Fruit fly (Drosophila melanogaster): ENCODE measurements around the gene Ssdp.

Ssdp gene

dm6 chr3R:18215300-18215699 lies 15.9 kb upstream of the Ssdp start (continued):
- TF ChIP-seq CG2678 (tag; optimal IDR thresholded peaks at IDR 0.05) (no peak), Scr (GFP tag; IDR thresholded peaks at IDR 0.05; ENCODE audit: partially characterized antibody) (peak; percentile 79), CG11085 (GFP tag; IDR thresholded peaks at IDR 0.05) (no peak), CG15073 (GFP tag; optimal IDR thresholded peaks at IDR 0.05) (no peak), CG12236 (GFP tag; optimal IDR thresholded peaks at IDR 0.05) (no peak), ham (GFP tag; IDR thresholded peaks at IDR 0.05) (no peak), CG30403 (GFP tag; optimal IDR thresholded peaks at IDR 0.05) (peak; percentile 59), CTCF (GFP tag; optimal IDR thresholded peaks at IDR 0.05) (no peak), CG8281 (tag; optimal IDR thresholded peaks at IDR 0.05) (no peak), Ada2b (GFP tag; IDR thresholded peaks at IDR 0.05) (peak; percentile 47; the same call in 1 of the 2 replicates), shn (GFP tag; optimal IDR thresholded peaks at IDR 0.05) (no peak), cas (GFP tag; IDR thresholded peaks at IDR 0.05) (no peak), Oli (tag; optimal IDR thresholded peaks at IDR 0.05) (no peak), E2f1 (GFP tag; IDR thresholded peaks at IDR 0.05) (no peak), CG31441 (GFP tag; IDR thresholded peaks at IDR 0.05) (no peak), Spps (tag; optimal IDR thresholded peaks at IDR 0.05) (no peak), Chrac-16 (GFP tag; optimal IDR thresholded peaks at IDR 0.05) (peak; percentile 48), CG12104 (GFP tag; optimal IDR thresholded peaks at IDR 0.05) (no peak), CG18262 (tag; optimal IDR thresholded peaks at IDR 0.05) (no peak), wor (GFP tag; IDR thresholded peaks at IDR 0.05) (no peak), CG3847 (GFP tag; IDR thresholded peaks at IDR 0.05) (no peak), CG9876 (GFP tag; optimal IDR thresholded peaks at IDR 0.05) (peak; percentile 26), Adf1 (GFP tag; IDR thresholded peaks at IDR 0.05) (no peak), Sox100B (GFP tag; optimal IDR thresholded peaks at IDR 0.05) (no peak), Nf-YA (GFP tag; IDR thresholded peaks at IDR 0.05) (no peak), unc-4 (GFP tag; IDR thresholded peaks at IDR 0.05; ENCODE audit: partially characterized antibody) (peak; percentile 87), CG33213 (GFP tag; optimal IDR thresholded peaks at IDR 0.05) (peak; percentile 25), Dek (tag; optimal IDR thresholded peaks at IDR 0.05) (peak; percentile 23), Lhr (GFP tag; optimal IDR thresholded peaks at IDR 0.05) (no peak), Dbx (GFP tag; IDR thresholded peaks at IDR 0.05) (peak; percentile 37; the same call in 1 of the 3 replicates), insv (GFP tag; optimal IDR thresholded peaks at IDR 0.05) (no peak), tio (GFP tag; optimal IDR thresholded peaks at IDR 0.05) (peak; percentile 13), CG2712 (tag; optimal IDR thresholded peaks at IDR 0.05) (no peak), CG11504 (tag; optimal IDR thresholded peaks at IDR 0.05) (no peak), HLH3B (GFP tag; IDR thresholded peaks at IDR 0.05) (no peak), CG16863 (GFP tag; optimal IDR thresholded peaks at IDR 0.05) (peak; percentile 12), CG14965 (GFP tag; optimal IDR thresholded peaks at IDR 0.05; ENCODE audit: borderline replicate concordance) (no peak), dmrt11E (tag; optimal IDR thresholded peaks at IDR 0.05) (no peak), CG2199 (GFP tag; IDR thresholded peaks at IDR 0.05) (no peak), CG10274 (GFP tag; optimal IDR thresholded peaks at IDR 0.05) (no peak), CG14014 (GFP tag; IDR thresholded peaks at IDR 0.05) (peak; percentile 48; the same call in 1 of the 2 replicates), CG16779 (GFP tag; IDR thresholded peaks at IDR 0.05) (no peak), CG30020 (tag; optimal IDR thresholded peaks at IDR 0.05) (no peak), tgo (GFP tag; IDR thresholded peaks at IDR 0.05) (no peak), CG18619 (GFP tag; optimal IDR thresholded peaks at IDR 0.05) (no peak), pfk (GFP tag; optimal IDR thresholded peaks at IDR 0.05) (no peak), Asciz (GFP tag; optimal IDR thresholded peaks at IDR 0.05) (no peak), Dp (GFP tag; optimal IDR thresholded peaks at IDR 0.05) (peak; percentile 48), CG17802 (tag; optimal IDR thresholded peaks at IDR 0.05) (no peak), lola (GFP tag; optimal IDR thresholded peaks at IDR 0.05) (no peak), Gsc (GFP tag; IDR thresholded peaks at IDR 0.05) (no peak), tna (GFP tag; IDR thresholded peaks at IDR 0.05; ENCODE audit: partially characterized antibody) (peak; percentile 14; the same call in 1 of the 2 replicates)

All from whole organism, embryonic.